Worm (Caenorhabditis elegans) whole organism, L1 larva: ENCODE results near the gene cey-1.

Experiments
- ama-1 ChIP-seq: fragments of 150-350 bp; optimal IDR thresholded peaks from 2 replicates; lab custom pipeline; 2014
- dpl-1 ChIP-seq, 3 experiments: fragments of 150-350 bp in 2 of 3; sonication (generic microtip) in 1 of 3; optimal IDR thresholded peaks; 2 replicates each; lab custom pipeline; 2014 to 2017; ENCODE audit warnings: missing biosample characterization in 3 of 3, missing genetic modification characterization in 3 of 3, missing genetic modification reagents in 3 of 3
- efl-1 ChIP-seq, 4 experiments: fragments of 150-350 bp; optimal IDR thresholded peaks in 3 of 4; peaks in 1 of 4; 1 replicate in 1 of 4; 2 replicates in 3 of 4; lab custom pipeline; 2014; ENCODE audit warnings: missing biosample characterization in 2 of 4, missing genetic modification characterization in 2 of 4, missing genetic modification reagents in 2 of 4
- elt-3 ChIP-seq, 6 experiments: fragments of 150-350 bp in 1 of 6; sonication (generic microtip); optimal IDR thresholded peaks; 2 replicates each; lab custom pipeline; 2017 to 2018; ENCODE audit warnings: missing biosample characterization in 6 of 6, missing genetic modification characterization in 6 of 6, inconsistent platforms in 1 of 6
- fkh-8 ChIP-seq: sonication (generic microtip); optimal IDR thresholded peaks from 2 replicates; lab custom pipeline; 2016; ENCODE audit warnings: mild to moderate bottlenecking, missing genetic modification characterization, missing compliant biosample characterization
- grh-1 ChIP-seq: fragments of 200-800 bp; sonication (Bioruptor generic); IDR thresholded peaks from 2 replicates; pipeline ENCODE4 v1.3.6; 2022; ENCODE audit warnings: missing genetic modification reagents, missing genetic modification characterization, missing compliant biosample characterization
- hpl-2 ChIP-seq: fragments of 150-350 bp; optimal IDR thresholded peaks from 2 replicates; lab custom pipeline; 2014; ENCODE audit warnings: missing biosample characterization, missing genetic modification reagents, missing genetic modification characterization
- lin-39 ChIP-seq: fragments of 150-350 bp; optimal IDR thresholded peaks from 2 replicates; lab custom pipeline; 2014; ENCODE audit warnings: missing biosample characterization, missing genetic modification reagents, missing genetic modification characterization
- nhr-20 ChIP-seq: sonication (generic microtip); optimal IDR thresholded peaks from 2 replicates; lab custom pipeline; 2016; ENCODE audit warnings: mild to moderate bottlenecking, missing genetic modification characterization, missing compliant biosample characterization
- nhr-28 ChIP-seq: fragments of 150-350 bp; optimal IDR thresholded peaks from 2 replicates; lab custom pipeline; 2014; ENCODE audit warnings: missing biosample characterization, missing genetic modification characterization
- swsn-7 ChIP-seq: sonication (generic microtip); optimal IDR thresholded peaks from 2 replicates; lab custom pipeline; 2016; ENCODE audit warnings: missing genetic modification characterization, missing compliant biosample characterization
- tbx-2 ChIP-seq: sonication (generic microtip); optimal IDR thresholded peaks from 2 replicates; lab custom pipeline; 2016; ENCODE audit warnings: missing genetic modification characterization, missing compliant biosample characterization
- unc-62 ChIP-seq: fragments of 150-350 bp; optimal IDR thresholded peaks from 2 replicates; lab custom pipeline; 2014; ENCODE audit warnings: missing biosample characterization, missing genetic modification reagents, missing genetic modification characterization

DNA sequence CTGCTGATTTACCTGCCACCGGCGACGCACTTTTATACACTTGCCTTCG, 24.3 kb downstream of the cey-1 start, which contains the start of gene ram-2:
- TF ChIP-seq elt-3 (tag; optimal IDR thresholded peaks at IDR 0.05; lab: Kevin White, UChicago) (no peak), nhr-28 (no peak), tbx-2 (tag; lab: Kevin White, UChicago) (no peak), swsn-7 (tag; lab: Kevin White, UChicago) (no peak), fkh-8 (no peak), lin-39 (tag; lab: Kevin White, UChicago) (no peak), ama-1 (no peak), grh-1 (GFP tag; lab: Robert Waterston, UW) (no peak), dpl-1 (GFP tag; optimal IDR thresholded peaks at IDR 0.05; lab: Kevin White, UChicago) (no peak), unc-62 (GFP tag; lab: Kevin White, UChicago) (no peak), hpl-2 (GFP tag; lab: Kevin White, UChicago) (no peak), nhr-20 (tag; lab: Kevin White, UChicago) (no peak), efl-1 (optimal IDR thresholded peaks at IDR 0.05; lab: Kevin White, UChicago) (no peak), efl-1 (GFP tag; optimal IDR thresholded peaks at IDR 0.05 in 1 of 2; lab: Kevin White, UChicago) (no peak)
